Fruit fly (Drosophila melanogaster) whole organism, pupa: ENCODE measurements around the gene CG32452.
"Not testable (repeated sequence)": the region's sequence is repeated elsewhere in the genome, so short reads cannot be mapped to it uniquely, and the experiment has no call there.

Source experiments
- CG10348 ChIP-seq: fragments of 200-800 bp; sonication (Bioruptor generic); IDR thresholded peaks from 2 replicates; pipeline ENCODE4 v1.3.6; 2022; ENCODE audit warnings: missing biosample characterization, missing genetic modification characterization
- CG12605 ChIP-seq: fragments of 200-800 bp; sonication (Bioruptor generic); IDR thresholded peaks from 2 replicates; pipeline ENCODE4 v1.3.6; 2022; ENCODE audit warnings: missing biosample characterization, missing genetic modification characterization
- CG13204 ChIP-seq: fragments of 200-800 bp; sonication (Bioruptor generic); optimal IDR thresholded peaks from 2 replicates; lab custom pipeline; 2018; ENCODE audit warnings: missing biosample characterization, mild to moderate bottlenecking, missing genetic modification characterization, moderate library complexity
- CG14655 ChIP-seq: fragments of 200-800 bp; sonication (Bioruptor generic); optimal IDR thresholded peaks from 3 replicates; lab custom pipeline; 2017; ENCODE audit warnings: mild to moderate bottlenecking, missing biosample characterization, missing genetic modification reagents, missing genetic modification characterization
- CG15710 ChIP-seq: fragments of 200-800 bp; sonication (Bioruptor generic); optimal IDR thresholded peaks from 2 replicates; lab custom pipeline; 2018; ENCODE audit warnings: missing biosample characterization, mild to moderate bottlenecking, missing genetic modification characterization, moderate library complexity
- CG17806 ChIP-seq: fragments of 200-800 bp; sonication (Bioruptor generic); optimal IDR thresholded peaks from 2 replicates; lab custom pipeline; 2018; ENCODE audit warnings: missing biosample characterization, mild to moderate bottlenecking, missing genetic modification characterization, moderate library complexity
- CG32121 ChIP-seq: fragments of 200-800 bp; sonication (Bioruptor generic); IDR thresholded peaks from 2 replicates; pipeline ENCODE4 v1.3.6; 2022; ENCODE audit warnings: missing biosample characterization, missing genetic modification characterization
- CG34367 ChIP-seq: fragments of 200-800 bp; sonication (Bioruptor generic); optimal IDR thresholded peaks from 2 replicates; lab custom pipeline; 2018; ENCODE audit warnings: missing biosample characterization, mild to moderate bottlenecking, missing genetic modification characterization
- CG4496 ChIP-seq: fragments of 200-800 bp; sonication (Bioruptor generic); IDR thresholded peaks from 3 replicates; pipeline ENCODE4 v1.3.6; 2022; ENCODE audit warnings: missing biosample characterization, missing genetic modification characterization
- CG8159 ChIP-seq: fragments of 200-800 bp; sonication (Bioruptor generic); optimal IDR thresholded peaks from 3 replicates; lab custom pipeline; 2018; ENCODE audit warnings: missing biosample characterization, mild to moderate bottlenecking, missing genetic modification characterization, moderate library complexity
- CG8301 ChIP-seq: fragments of 200-800 bp; sonication (Bioruptor generic); optimal IDR thresholded peaks from 2 replicates; lab custom pipeline; 2018; ENCODE audit warnings: missing biosample characterization, mild to moderate bottlenecking, missing genetic modification characterization
- CG9948 ChIP-seq: fragments of 200-800 bp; sonication (Bioruptor generic); optimal IDR thresholded peaks from 2 replicates; lab custom pipeline; 2018; ENCODE audit warnings: missing biosample characterization, mild to moderate bottlenecking, missing genetic modification characterization, moderate library complexity
- D1 ChIP-seq: fragments of 200-800 bp; sonication (Bioruptor generic); optimal IDR thresholded peaks from 2 replicates; lab custom pipeline; 2018; ENCODE audit warnings: missing biosample characterization, mild to moderate bottlenecking, missing genetic modification characterization, moderate library complexity
- EcR ChIP-seq: fragments of 200-800 bp; sonication (Bioruptor generic); optimal IDR thresholded peaks from 3 replicates; lab custom pipeline; 2019; ENCODE audit warnings: missing biosample characterization, missing genetic modification characterization, mild to moderate bottlenecking, moderate library complexity, missing genetic modification reagents
- Ets98B ChIP-seq: fragments of 200-800 bp; sonication (Bioruptor generic); IDR thresholded peaks from 2 replicates; pipeline ENCODE4 v1.3.6; 2022; ENCODE audit warnings: missing biosample characterization, missing genetic modification characterization
- Pif1A ChIP-seq: fragments of 200-800 bp; sonication (Bioruptor generic); optimal IDR thresholded peaks from 3 replicates; lab custom pipeline; 2016; ENCODE audit warnings: missing biosample characterization, missing genetic modification characterization
- Pif1B ChIP-seq: fragments of 200-800 bp; sonication (Bioruptor generic); optimal IDR thresholded peaks from 3 replicates; lab custom pipeline; 2016; ENCODE audit warnings: missing biosample characterization, missing genetic modification characterization
- Snoo ChIP-seq: fragments of 200-800 bp; sonication (Bioruptor generic); optimal IDR thresholded peaks from 3 replicates; lab custom pipeline; 2017; ENCODE audit warnings: missing biosample characterization, mild to moderate bottlenecking, missing genetic modification characterization, inconsistent platforms
- fd96Ca ChIP-seq: fragments of 200-800 bp; sonication (Bioruptor generic); IDR thresholded peaks from 3 replicates; pipeline ENCODE4 v1.3.6; 2022; ENCODE audit warnings: missing biosample characterization, missing genetic modification characterization
- gl ChIP-seq: fragments of 200-800 bp; sonication (Bioruptor generic); optimal IDR thresholded peaks from 2 replicates; lab custom pipeline; 2018; ENCODE audit warnings: missing biosample characterization, mild to moderate bottlenecking, missing genetic modification characterization
- rn ChIP-seq: fragments of 200-800 bp; sonication (Bioruptor generic); IDR thresholded peaks from 2 replicates; pipeline ENCODE4 v1.3.6; 2022; ENCODE audit warnings: missing biosample characterization, missing genetic modification characterization

Gene CG32452

DNA sequence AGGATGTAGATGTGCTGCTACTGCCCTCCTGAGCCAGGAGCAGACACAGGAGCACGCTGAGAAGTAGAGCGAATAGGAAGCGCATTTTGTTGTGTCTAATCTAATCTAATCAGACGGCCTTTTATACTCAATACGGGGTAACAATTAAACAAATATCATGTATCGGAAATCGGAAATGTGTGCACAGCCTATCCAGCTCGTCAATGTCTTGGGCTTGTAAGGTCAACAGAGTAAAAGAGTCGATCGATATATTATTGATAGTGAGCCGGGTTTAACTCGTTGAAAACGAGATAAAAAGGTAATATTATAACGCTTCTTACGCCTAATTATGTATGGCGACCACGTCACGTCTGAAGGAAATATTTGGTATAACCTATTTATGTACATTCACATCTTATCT lies 25.1 kb upstream of the CG32452 start, which contains the start of gene CG14454:
Gene CG14454 (minus strand): TSS at position 101 of the 400 bp plus-strand sequence.
- TF ChIP-seq Pif1A (GFP tag; lab: Kevin White, UChicago); CG34367; CG4496 (GFP tag; lab: Robert Waterston, UW): not testable (repeated sequence)

DNA sequence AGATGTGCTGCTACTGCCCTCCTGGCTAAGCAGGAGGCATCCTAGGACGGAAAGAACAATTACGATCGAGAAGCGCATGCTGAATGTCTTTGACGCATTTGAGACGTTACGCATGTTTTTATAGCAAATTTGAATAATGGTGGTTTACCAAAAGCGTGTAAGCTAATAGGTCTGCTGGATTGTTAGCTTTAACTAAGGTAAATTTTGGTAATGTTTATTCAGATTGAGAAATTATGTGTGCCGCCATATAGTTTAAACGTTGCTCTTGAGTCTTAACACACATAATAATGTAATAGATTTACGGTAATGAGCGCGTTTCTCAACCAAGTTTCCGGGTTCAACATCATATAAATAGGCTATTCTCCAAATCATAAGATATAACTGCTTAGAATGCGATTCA lies 23.8 kb upstream of the CG32452 start, which contains the start of the genes CG12546 and CG14453:
Gene CG12546 (minus strand): TSS at position 101 of the 400 bp plus-strand sequence.
Gene CG14453 (plus strand): TSS at position 372 of the 400 bp plus-strand sequence.
- no peak for TF ChIP-seq CG9948 (tag; lab: Kevin White, UChicago)
- TF ChIP-seq CG10348 (GFP tag; lab: Robert Waterston, UW): no peak
- TF ChIP-seq D1: no peak
- no peak for TF ChIP-seq CG13204 (GFP tag; lab: Kevin White, UChicago)
- no peak for TF ChIP-seq Snoo (tag; lab: Kevin White, UChicago)
- no peak for TF ChIP-seq gl (tag; lab: Kevin White, UChicago)
- no peak for TF ChIP-seq CG32121 (GFP tag; lab: Robert Waterston, UW)
- TF ChIP-seq CG34367: no peak
- TF ChIP-seq CG15710 (tag; lab: Kevin White, UChicago): no peak
- no peak for TF ChIP-seq CG8301 (tag; lab: Kevin White, UChicago)
- no peak for TF ChIP-seq CG8159
- no peak for TF ChIP-seq rn (GFP tag; lab: Robert Waterston, UW)
- no peak for TF ChIP-seq CG17806 (tag; lab: Kevin White, UChicago)
- TF ChIP-seq, all 21 proteins: peak for 0

DNA sequence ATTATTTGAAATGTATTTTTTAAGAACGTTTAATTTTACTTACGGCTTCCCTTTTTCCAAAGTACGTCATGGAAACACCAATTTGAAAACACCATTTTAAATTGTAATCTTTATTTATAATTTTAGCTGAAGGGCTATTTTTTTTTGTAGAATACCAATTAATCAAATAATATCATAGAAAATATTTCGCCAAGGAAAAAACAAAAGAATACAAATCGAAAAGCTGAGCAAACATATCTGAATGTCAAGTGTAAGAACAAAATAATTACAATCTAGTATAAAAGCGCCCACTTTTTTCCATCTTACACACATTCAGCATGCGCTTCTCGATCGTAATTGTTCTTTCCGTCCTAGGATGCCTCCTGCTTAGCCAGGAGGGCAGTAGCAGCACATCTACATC lies 21.9 kb upstream of the CG32452 start, which contains the start of gene CG14452:
Gene CG14452 (plus strand): TSS at position 301 of the 400 bp plus-strand sequence.
- TF ChIP-seq fd96Ca: no peak
- no peak for TF ChIP-seq CG14655 (GFP tag; lab: Kevin White, UChicago)
- no peak for TF ChIP-seq Ets98B
- no peak for TF ChIP-seq CG8301 (tag; lab: Kevin White, UChicago)
- TF ChIP-seq CG34367: no peak
- no peak for TF ChIP-seq Snoo (tag; lab: Kevin White, UChicago)
- TF ChIP-seq Pif1B: no peak
- no peak for TF ChIP-seq CG13204 (GFP tag; lab: Kevin White, UChicago)
- TF ChIP-seq CG8159: no peak
- no peak for TF ChIP-seq CG12605 (GFP tag; lab: Robert Waterston, UW)
- no peak for TF ChIP-seq CG15710 (tag; lab: Kevin White, UChicago)
- TF ChIP-seq D1: no peak
- TF ChIP-seq gl (tag; lab: Kevin White, UChicago): no peak
- no peak for TF ChIP-seq CG4496 (GFP tag; lab: Robert Waterston, UW)
- no peak for TF ChIP-seq CG10348 (GFP tag; lab: Robert Waterston, UW)
- TF ChIP-seq CG17806 (tag; lab: Kevin White, UChicago): no peak
- no peak for TF ChIP-seq Pif1A (GFP tag; lab: Kevin White, UChicago)
- TF ChIP-seq CG32121 (GFP tag; lab: Robert Waterston, UW): no peak
- no peak for TF ChIP-seq CG9948 (tag; lab: Kevin White, UChicago)
- TF ChIP-seq rn (GFP tag; lab: Robert Waterston, UW): no peak

DNA sequence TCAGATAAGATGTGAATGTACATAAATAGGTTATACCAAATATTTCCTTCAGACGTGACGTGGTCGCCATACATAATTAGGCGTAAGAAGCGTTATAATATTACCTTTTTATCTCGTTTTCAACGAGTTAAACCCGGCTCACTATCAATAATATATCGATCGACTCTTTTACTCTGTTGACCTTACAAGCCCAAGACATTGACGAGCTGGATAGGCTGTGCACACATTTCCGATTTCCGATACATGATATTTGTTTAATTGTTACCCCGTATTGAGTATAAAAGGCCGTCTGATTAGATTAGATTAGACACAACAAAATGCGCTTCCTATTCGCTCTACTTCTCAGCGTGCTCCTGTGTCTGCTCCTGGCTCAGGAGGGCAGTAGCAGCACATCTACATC lies 20.6 kb upstream of the CG32452 start, which contains the start of gene CG32453:
Gene CG32453 (plus strand): TSS at position 301 of the 400 bp plus-strand sequence.
- not testable (repeated sequence) for TF ChIP-seq CG9948 (tag; lab: Kevin White, UChicago); CG13204 (GFP tag; lab: Kevin White, UChicago); CG10348 (GFP tag; lab: Robert Waterston, UW)

DNA sequence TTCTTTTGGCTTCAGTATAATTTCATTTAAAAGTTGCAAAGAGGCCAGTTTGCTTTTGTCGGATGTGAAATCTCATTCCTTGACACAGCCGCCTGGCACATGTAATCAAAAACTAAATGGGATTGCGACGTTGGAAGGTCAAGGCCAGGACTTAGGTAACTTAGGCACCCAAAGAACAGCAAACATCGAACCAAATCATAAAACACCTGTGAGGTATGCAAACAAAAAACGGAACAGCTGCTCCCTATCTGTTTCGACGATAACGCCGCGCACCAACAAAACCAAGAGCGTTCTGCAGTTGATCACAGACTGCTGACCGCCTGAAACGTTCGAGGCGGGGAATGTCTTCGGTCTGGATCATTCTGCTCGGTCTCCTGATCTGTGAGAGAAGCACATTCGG lies 18.4 kb upstream of the CG32452 start, which contains the start of gene CG45116:
Gene CG45116 (plus strand): TSS at position 301 of the 400 bp plus-strand sequence.
- TF ChIP-seq Snoo (tag; lab: Kevin White, UChicago) (no peak), gl (tag; lab: Kevin White, UChicago) (no peak), CG8301 (tag; lab: Kevin White, UChicago) (no peak), CG10348 (GFP tag; lab: Robert Waterston, UW) (no peak), CG9948 (tag; lab: Kevin White, UChicago) (no peak), CG12605 (GFP tag; lab: Robert Waterston, UW) (no peak), Ets98B (no peak), CG17806 (tag; lab: Kevin White, UChicago) (no peak), rn (GFP tag; lab: Robert Waterston, UW) (no peak), CG32121 (GFP tag; lab: Robert Waterston, UW) (no peak)

DNA sequence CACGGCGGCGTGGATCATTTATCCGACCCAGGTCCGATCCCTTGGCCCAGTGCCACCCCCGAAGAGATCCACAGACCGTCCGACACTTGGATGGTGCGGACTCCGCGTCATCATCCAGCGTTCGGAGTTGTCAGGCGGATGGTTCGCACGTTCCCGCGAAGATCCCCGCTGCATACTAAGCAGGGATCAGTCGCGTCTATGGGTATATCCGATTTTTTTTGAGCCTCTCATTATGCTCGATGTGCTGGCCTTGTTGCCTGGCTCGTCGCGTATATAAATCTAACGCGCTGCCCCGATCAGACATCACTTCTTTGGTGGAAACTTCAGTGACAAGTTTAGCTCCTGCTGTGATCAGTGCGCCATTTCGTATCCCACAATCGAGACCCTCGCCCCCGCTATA lies 5.7 kb upstream of the CG32452 start, which contains the start of gene CG11370:
Gene CG11370 (plus strand): TSS at position 301 of the 400 bp plus-strand sequence.
- TF ChIP-seq D1 (no peak), Snoo (tag; lab: Kevin White, UChicago) (no peak), CG8301 (tag; lab: Kevin White, UChicago) (no peak), rn (GFP tag; lab: Robert Waterston, UW) (no peak), CG10348 (GFP tag; lab: Robert Waterston, UW) (no peak), CG32121 (GFP tag; lab: Robert Waterston, UW) (no peak), CG17806 (tag; lab: Kevin White, UChicago) (no peak), CG13204 (GFP tag; lab: Kevin White, UChicago) (no peak), Ets98B (no peak), Pif1A (GFP tag; lab: Kevin White, UChicago) (no peak), Pif1B (no peak), CG8159 (no peak), CG9948 (tag; lab: Kevin White, UChicago) (no peak), CG15710 (tag; lab: Kevin White, UChicago) (no peak), gl (tag; lab: Kevin White, UChicago) (no peak), CG4496 (GFP tag; lab: Robert Waterston, UW) (no peak), EcR (no peak), fd96Ca (no peak), CG34367 (no peak), CG12605 (GFP tag; lab: Robert Waterston, UW) (no peak)
